Worm (Caenorhabditis elegans): Measurements from ENCODE around the gene T17A3.12.
"Not testable (repeated sequence)": the region's sequence is repeated elsewhere in the genome, so short reads cannot be mapped to it uniquely, and the experiment has no call there.

ce11 chrIII:168376-168775 is 23.4 kb upstream of the T17A3.12 start:
- not testable (repeated sequence) for TF ChIP-seq snpc-4 (GFP tag; optimal IDR thresholded peaks at IDR 0.05); snpc-4 (tag; optimal IDR thresholded peaks at IDR 0.05); him-1 (tag; optimal IDR thresholded peaks at IDR 0.05); ZK185.1 (tag; optimal IDR thresholded peaks at IDR 0.05; ENCODE audit: poor library complexity, severe bottlenecking)

Measured in whole organism, young adult.